Fruit fly (Drosophila melanogaster): ENCODE measurements around the gene Acyp2.

DNA sequence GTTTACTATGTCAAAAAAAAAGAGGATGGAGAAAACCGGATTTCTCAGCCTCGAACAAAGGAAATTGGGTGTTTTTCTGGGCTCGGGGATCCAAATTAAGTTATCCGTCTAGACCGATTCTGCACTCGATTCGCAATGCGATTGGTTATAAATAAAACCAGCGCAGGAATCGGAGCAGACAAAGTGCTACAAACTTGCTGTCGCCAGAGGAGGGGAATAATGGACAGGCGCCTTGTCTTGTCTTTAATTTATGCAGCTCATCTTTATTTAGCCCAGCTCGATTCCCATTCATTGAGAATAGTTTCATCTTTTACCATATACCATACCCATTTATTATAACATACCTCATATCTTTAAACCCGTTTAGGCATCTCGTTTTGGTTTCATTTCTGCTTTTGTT lies 12.2 kb downstream of the Acyp2 start:
- no peak for TF ChIP-seq HLH106 (tag; optimal IDR thresholded peaks at IDR 0.05)
- TF ChIP-seq Vsx2 (GFP tag; optimal IDR thresholded peaks at IDR 0.05; ENCODE audit: partially characterized antibody), result no peak
- TF ChIP-seq Hr78 (GFP tag; optimal IDR thresholded peaks at IDR 0.05), result no peak
- no peak for TF ChIP-seq dsf (GFP tag; optimal IDR thresholded peaks at IDR 0.05; ENCODE audit: borderline replicate concordance)
- no peak for TF ChIP-seq Hnf4 (GFP tag; optimal IDR thresholded peaks at IDR 0.05)
- TF ChIP-seq Jra (GFP tag; optimal IDR thresholded peaks at IDR 0.05), result no peak
- no peak for TF ChIP-seq foxo (GFP tag; optimal IDR thresholded peaks at IDR 0.05)
- TF ChIP-seq OdsH (GFP tag; optimal IDR thresholded peaks at IDR 0.05), result no peak
- no peak for TF ChIP-seq jim (GFP tag; optimal IDR thresholded peaks at IDR 0.05)

Data from whole organism, wandering third instar larva.